Fruit fly (Drosophila melanogaster) whole organism: Measurements from ENCODE around the gene DnaJ-H.

Experiments
- CG8478 ChIP-seq: fragments of >200 bp; optimal IDR thresholded peaks from 2 replicates; lab custom pipeline; 2018; ENCODE audit warnings: inconsistent platforms
- Dll ChIP-seq: fragments of >200 bp; optimal IDR thresholded peaks from 2 replicates; lab custom pipeline; 2017
- EcR ChIP-seq, 2 experiments: fragments of >200 bp; optimal IDR thresholded peaks; 2 replicates each; lab custom pipeline; 2017; ENCODE audit warnings: missing biosample characterization in 2 of 2, missing genetic modification characterization in 2 of 2, missing genetic modification reagents in 2 of 2
- pan ChIP-seq: fragments of >200 bp; optimal IDR thresholded peaks from 2 replicates; lab custom pipeline; 2017
- psq ChIP-seq: fragments of >200 bp; optimal IDR thresholded peaks from 2 replicates; lab custom pipeline; 2017
- usp ChIP-seq: fragments of >200 bp; optimal IDR thresholded peaks from 2 replicates; lab custom pipeline; 2017; ENCODE audit warnings: missing biosample characterization, missing genetic modification characterization, mixed read lengths

DnaJ-H gene

DNA sequence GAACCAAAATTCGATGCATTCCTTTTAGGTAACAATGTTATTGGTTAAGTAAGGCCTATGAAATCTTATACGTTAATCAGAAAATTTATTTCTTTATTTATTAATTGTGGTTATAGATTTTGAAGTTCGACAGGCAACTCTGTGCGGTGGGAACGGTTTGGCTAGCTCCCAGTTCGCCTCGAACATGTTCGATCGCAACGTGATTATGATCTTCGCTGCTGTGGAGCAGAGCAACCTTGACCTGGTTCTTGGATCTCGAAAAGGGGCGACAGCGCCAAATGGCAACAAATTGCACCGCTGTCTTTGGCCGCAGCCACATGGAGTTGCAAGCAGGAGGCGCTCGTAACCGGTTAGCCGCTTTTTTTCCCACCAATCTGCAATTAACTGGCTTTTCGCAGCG, 11.6 kb downstream of the DnaJ-H start:
- no peak for TF ChIP-seq pan (lab: Kevin White, UChicago)
- no peak for TF ChIP-seq EcR (GFP tag; optimal IDR thresholded peaks at IDR 0.05; lab: Kevin White, UChicago)
- no peak for TF ChIP-seq Dll (lab: Kevin White, UChicago)
- no peak for TF ChIP-seq CG8478 (lab: Kevin White, UChicago)
- no peak for TF ChIP-seq psq (lab: Kevin White, UChicago)
- no peak for TF ChIP-seq usp (GFP tag; lab: Kevin White, UChicago)

- TF ChIP-seq EcR (GFP tag; optimal IDR thresholded peaks at IDR 0.05; lab: Kevin White, UChicago) = no peak
- no peak for TF ChIP-seq CG8478 (lab: Kevin White, UChicago)
- no peak for TF ChIP-seq psq (lab: Kevin White, UChicago)
- TF ChIP-seq Dll (lab: Kevin White, UChicago) = no peak
- no peak for TF ChIP-seq usp (GFP tag; lab: Kevin White, UChicago)
- TF ChIP-seq pan (lab: Kevin White, UChicago) = no peak
These were observed 19.6 kb downstream of the DnaJ-H start for dm6 chr2L:13146254-13146653.

dm6 chr2L:13145035-13145683, 20.7 kb downstream of the DnaJ-H start:
- TF ChIP-seq EcR (GFP tag; optimal IDR thresholded peaks at IDR 0.05; lab: Kevin White, UChicago) (no peak), CG8478 (lab: Kevin White, UChicago) (no peak), pan (lab: Kevin White, UChicago) (no peak), psq (lab: Kevin White, UChicago) (no peak), Dll (lab: Kevin White, UChicago) (no peak), usp (GFP tag; lab: Kevin White, UChicago) (no peak)

DNA sequence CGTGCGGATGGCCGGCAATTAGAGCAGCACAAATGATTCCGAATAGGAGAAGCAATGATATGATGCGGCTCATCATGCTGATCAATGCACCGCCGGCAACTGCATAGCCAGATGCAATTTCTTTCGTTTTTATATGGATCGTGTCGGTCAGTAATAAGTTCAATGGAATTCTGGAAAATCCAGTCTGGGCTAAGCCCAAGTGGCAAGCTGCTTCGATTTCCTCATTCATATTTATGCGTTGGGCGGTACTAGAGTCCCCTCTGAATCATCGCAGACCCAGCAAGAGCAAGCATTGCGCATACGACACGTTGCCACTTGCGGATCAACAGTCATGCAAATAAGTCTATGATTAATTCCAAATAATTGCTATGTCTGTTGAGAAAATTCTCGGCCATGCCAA, 22.4 kb downstream of the DnaJ-H start, which contains the start of gene CG16978:
Gene CG16978, minus strand, starts transcription at position 101 of the 400 bp plus-strand sequence.
- TF ChIP-seq EcR (GFP tag; optimal IDR thresholded peaks at IDR 0.05; lab: Kevin White, UChicago) (no peak), Dll (lab: Kevin White, UChicago) (no peak), pan (lab: Kevin White, UChicago) (no peak), usp (GFP tag; lab: Kevin White, UChicago) (no peak), CG8478 (lab: Kevin White, UChicago) (no peak)

- TF ChIP-seq psq (lab: Kevin White, UChicago) (no peak), EcR (GFP tag; optimal IDR thresholded peaks at IDR 0.05; lab: Kevin White, UChicago) (no peak), Dll (lab: Kevin White, UChicago) (no peak), pan (lab: Kevin White, UChicago) (no peak), CG8478 (lab: Kevin White, UChicago) (no peak), usp (GFP tag; lab: Kevin White, UChicago) (no peak)
These were observed 23.1 kb downstream of the DnaJ-H start, which contains the start of gene CG9928 for dm6 chr2L:13142803-13143202. Gene CG9928 (minus strand): TSS chr2L:13142903.

DNA sequence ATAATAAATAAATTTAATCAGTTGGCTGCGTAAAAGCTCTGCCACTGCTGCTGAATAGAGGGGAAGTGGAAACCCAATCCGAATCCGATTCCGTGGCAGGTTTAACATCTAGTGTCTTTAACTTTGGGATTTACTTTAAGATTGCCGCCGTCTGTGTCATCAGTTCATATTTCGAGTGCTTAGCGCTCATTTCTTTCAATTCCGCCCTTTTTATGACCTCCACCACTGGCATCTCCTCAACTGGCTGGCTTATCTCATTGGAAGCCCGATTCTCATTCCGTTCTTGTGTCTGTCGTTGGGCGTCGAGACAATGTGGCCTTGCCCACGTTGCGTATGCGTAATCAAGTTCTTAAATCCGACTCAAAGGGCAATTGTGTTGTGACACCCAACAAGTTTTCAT, 25.0 kb downstream of the DnaJ-H start:
- no peak for TF ChIP-seq EcR (GFP tag; optimal IDR thresholded peaks at IDR 0.05; lab: Kevin White, UChicago)
- TF ChIP-seq usp (GFP tag; lab: Kevin White, UChicago) = no peak
- no peak for TF ChIP-seq Dll (lab: Kevin White, UChicago)
- TF ChIP-seq pan (lab: Kevin White, UChicago) = no peak
- TF ChIP-seq CG8478 (lab: Kevin White, UChicago) = no peak
- TF ChIP-seq psq (lab: Kevin White, UChicago) = no peak

dm6 chr2L:13135929-13136328, 29.9 kb downstream of the DnaJ-H start:
- TF ChIP-seq CG8478 (lab: Kevin White, UChicago) (no peak), EcR (GFP tag; optimal IDR thresholded peaks at IDR 0.05; lab: Kevin White, UChicago) (no peak), Dll (lab: Kevin White, UChicago) (no peak), pan (lab: Kevin White, UChicago) (no peak), psq (lab: Kevin White, UChicago) (no peak), usp (GFP tag; lab: Kevin White, UChicago) (no peak)

DNA sequence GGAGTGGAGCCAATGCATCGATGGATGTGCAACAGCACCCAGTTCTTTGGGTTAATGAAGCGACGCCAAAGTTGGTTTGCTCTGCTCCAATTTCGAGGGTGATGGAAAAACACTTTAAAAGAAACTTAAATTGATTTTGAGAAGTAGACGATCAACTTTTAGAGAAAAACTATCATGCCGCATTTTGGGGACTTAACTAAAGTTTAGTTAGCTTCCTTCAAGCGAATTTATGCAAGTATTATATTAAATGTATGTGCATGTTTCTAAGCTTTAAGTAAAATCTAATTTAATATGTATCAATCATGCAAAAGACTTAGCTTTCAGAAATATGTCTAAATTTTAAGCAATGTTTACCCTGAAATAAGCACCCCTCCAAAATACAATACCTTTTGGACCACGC, 35.6 kb downstream of the DnaJ-H start, which contains the start of gene CG5122:
Gene CG5122, plus strand, starts transcription at position 301 of the 400 bp plus-strand sequence.
- TF ChIP-seq CG8478 (lab: Kevin White, UChicago) (no peak), pan (lab: Kevin White, UChicago) (no peak), Dll (lab: Kevin White, UChicago) (no peak), psq (lab: Kevin White, UChicago) (no peak), EcR (GFP tag; optimal IDR thresholded peaks at IDR 0.05; lab: Kevin White, UChicago) (no peak), usp (GFP tag; lab: Kevin White, UChicago) (no peak)

DNA sequence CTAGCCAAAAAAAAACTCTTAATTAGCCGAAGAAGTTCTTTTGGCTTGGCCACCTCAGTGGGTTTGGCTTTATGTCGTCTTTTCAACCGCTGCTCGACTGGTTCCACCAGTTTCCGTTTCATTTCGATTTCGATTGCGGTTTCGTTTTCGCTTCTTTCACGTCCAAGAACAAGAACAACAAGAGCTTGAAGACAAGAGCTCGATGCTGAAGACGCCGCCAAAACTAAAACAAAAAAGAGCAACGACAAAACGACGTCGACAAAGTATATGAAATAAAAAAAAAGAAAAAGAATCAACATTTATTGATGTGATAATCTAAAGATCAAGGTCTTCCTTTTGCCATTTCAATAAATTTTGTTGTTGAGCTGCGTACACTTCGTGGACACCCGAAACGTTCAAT, 43.3 kb downstream of the DnaJ-H start:
- no peak for TF ChIP-seq usp (GFP tag; lab: Kevin White, UChicago)
- TF ChIP-seq pan (lab: Kevin White, UChicago) = no peak

- TF ChIP-seq pan (lab: Kevin White, UChicago) = no peak
- TF ChIP-seq Dll (lab: Kevin White, UChicago) = no peak
- TF ChIP-seq usp (GFP tag; lab: Kevin White, UChicago) = no peak
- no peak for TF ChIP-seq EcR (GFP tag; optimal IDR thresholded peaks at IDR 0.05; lab: Kevin White, UChicago)
- no peak for TF ChIP-seq CG8478 (lab: Kevin White, UChicago)
- no peak for TF ChIP-seq psq (lab: Kevin White, UChicago)
These were observed 46.8 kb downstream of the DnaJ-H start, which contains the start of the genes CG44198 and CG43050 for dm6 chr2L:13119034-13119433. Gene CG44198 (minus strand): TSS chr2L:13119134. Gene CG43050 (plus strand): TSS chr2L:13119294.

- TF ChIP-seq EcR (GFP tag; optimal IDR thresholded peaks at IDR 0.05; lab: Kevin White, UChicago) (no peak), pan (lab: Kevin White, UChicago) (no peak), CG8478 (lab: Kevin White, UChicago) (no peak), psq (lab: Kevin White, UChicago) (no peak), Dll (lab: Kevin White, UChicago) (no peak), usp (GFP tag; lab: Kevin White, UChicago) (no peak)
These were observed 49.1 kb downstream of the DnaJ-H start for dm6 chr2L:13116738-13117137.
